Worm (Caenorhabditis elegans) whole organism, early embryonic: ENCODE measurements around the gene ZK54.3.

Experiments used
- B0310.2 ChIP-seq: sonication (generic microtip); optimal IDR thresholded peaks from 2 replicates; lab custom pipeline; 2016; ENCODE audit warnings: mild to moderate bottlenecking, missing genetic modification characterization, missing compliant biosample characterization
- aly-1 ChIP-seq: sonication (generic microtip); optimal IDR thresholded peaks from 2 replicates; lab custom pipeline; 2016; ENCODE audit warnings: missing genetic modification characterization, missing compliant biosample characterization
- ama-1 ChIP-seq: fragments of 150-350 bp; optimal IDR thresholded peaks from 2 replicates; lab custom pipeline; 2014
- ceh-13 ChIP-seq: fragments of 200-800 bp; sonication (Bioruptor generic); optimal IDR thresholded peaks from 2 replicates; lab custom pipeline; 2018; ENCODE audit warnings: mild to moderate bottlenecking, missing genetic modification characterization, missing compliant biosample characterization
- ceh-36 ChIP-seq: sonication (generic microtip); optimal IDR thresholded peaks from 2 replicates; lab custom pipeline; 2016; ENCODE audit warnings: missing genetic modification characterization, inconsistent platforms, missing compliant biosample characterization
- flt-1 ChIP-seq: fragments of 200-800 bp; sonication (Bioruptor generic); IDR thresholded peaks from 2 replicates; pipeline ENCODE4 v1.3.6; 2022; ENCODE audit warnings: missing genetic modification characterization, missing compliant biosample characterization
- pes-1 ChIP-seq: fragments of 200-800 bp; sonication (Bioruptor generic); IDR thresholded peaks from 2 replicates; pipeline ENCODE4 v1.3.6; 2022; ENCODE audit warnings: missing genetic modification reagents, missing genetic modification characterization, missing compliant biosample characterization
- sea-1 ChIP-seq: fragments of 200-800 bp; sonication (Bioruptor generic); conservative IDR thresholded peaks from 2 replicates; pipeline ENCODE4 v1.3.6; 2022; ENCODE audit warnings: missing genetic modification characterization, missing compliant biosample characterization
- tbx-11 ChIP-seq: fragments of 200-800 bp; sonication (Bioruptor generic); IDR thresholded peaks from 2 replicates; pipeline ENCODE4 v1.3.6; 2022; ENCODE audit warnings: missing genetic modification characterization, missing compliant biosample characterization
- tbx-37 ChIP-seq: fragments of 200-800 bp; sonication (Bioruptor generic); conservative IDR thresholded peaks from 2 replicates; pipeline ENCODE4 v1.3.6; 2022; ENCODE audit warnings: missing genetic modification reagents, missing genetic modification characterization, missing compliant biosample characterization
- tra-4 ChIP-seq: sonication (generic microtip); optimal IDR thresholded peaks from 2 replicates; lab custom pipeline; 2017; ENCODE audit warnings: missing genetic modification characterization, missing compliant biosample characterization

DNA sequence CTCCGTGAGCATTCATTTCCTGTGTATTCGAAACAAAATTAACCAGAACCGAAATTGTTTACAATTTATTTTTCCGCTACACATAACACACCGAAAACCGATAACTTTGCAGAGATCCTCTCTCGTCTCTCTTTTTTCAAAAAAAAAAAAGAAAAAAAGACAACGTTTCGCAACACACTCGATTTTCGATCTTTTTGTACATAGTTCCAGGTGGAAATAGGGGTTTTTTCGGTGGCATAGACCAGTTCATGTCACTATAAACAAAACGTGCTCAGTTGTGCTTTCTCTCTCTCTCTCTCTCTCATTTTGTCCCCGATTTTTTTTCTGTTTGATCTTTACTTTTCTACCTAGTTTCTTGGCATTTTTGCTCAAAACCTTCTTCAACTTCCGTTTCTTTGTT, 47.6 kb upstream of the ZK54.3 start:
- TF ChIP-seq pes-1 (GFP tag; lab: Robert Waterston, UW) (no peak), sea-1 (GFP tag; lab: Robert Waterston, UW) (no peak), tbx-37 (GFP tag; lab: Robert Waterston, UW) (no peak), ama-1 (no peak), ceh-36 (tag; lab: Kevin White, UChicago) (no peak), ceh-13 (GFP tag; lab: Kevin White, UChicago) (no peak), flt-1 (GFP tag; lab: Robert Waterston, UW) (no peak), tra-4 (tag; lab: Kevin White, UChicago) (no peak), aly-1 (tag; lab: Kevin White, UChicago) (no peak), B0310.2 (tag; lab: Kevin White, UChicago) (no peak), tbx-11 (no peak)
